Worm (Caenorhabditis elegans) whole organism, L4 larva: ENCODE measurements around the gene T09F3.7.

Source experiments
- lin-38 ChIP-seq: fragments of 200-800 bp; sonication (Bioruptor generic); IDR thresholded peaks from 2 replicates; pipeline ENCODE4 v1.3.6; 2022; ENCODE audit warnings: missing genetic modification reagents, missing genetic modification characterization, missing compliant biosample characterization
- mep-1 ChIP-seq: fragments of 150-350 bp; sonication (generic microtip); optimal IDR thresholded peaks from 3 replicates; lab custom pipeline; 2014; ENCODE audit warnings: missing biosample characterization, missing genetic modification characterization
- nhr-41 ChIP-seq: fragments of 200-800 bp; sonication (Bioruptor generic); IDR thresholded peaks from 2 replicates; pipeline ENCODE4 v1.3.6; 2022; ENCODE audit warnings: missing genetic modification reagents, missing genetic modification characterization, missing compliant biosample characterization
- nhr-6 ChIP-seq: fragments of 150-350 bp; optimal IDR thresholded peaks from 2 replicates; lab custom pipeline; 2014; ENCODE audit warnings: missing biosample characterization, missing genetic modification characterization
- nhr-76 ChIP-seq: fragments of 150-350 bp; optimal IDR thresholded peaks from 2 replicates; lab custom pipeline; 2014; ENCODE audit warnings: missing biosample characterization, missing genetic modification characterization
- unc-39 ChIP-seq: sonication (generic microtip); optimal IDR thresholded peaks from 2 replicates; lab custom pipeline; 2017; ENCODE audit warnings: missing biosample characterization, missing genetic modification characterization

ce11 chrII:10349915-10350314 lies 41.1 kb upstream of the T09F3.7 start, which contains the start of gene stip-1:
- TF ChIP-seq unc-39 (tag; lab: Kevin White, UChicago), result no peak
- TF ChIP-seq nhr-6 (tag; lab: Kevin White, UChicago), result no peak
- no peak for TF ChIP-seq nhr-76
- no peak for TF ChIP-seq nhr-41 (GFP tag; lab: Robert Waterston, UW)
- TF ChIP-seq mep-1 (tag; lab: Kevin White, UChicago), result no peak
- no peak for TF ChIP-seq lin-38 (GFP tag; lab: Robert Waterston, UW)
